Worm (Caenorhabditis elegans) whole organism, L1 larva: ENCODE measurements around the gene C25F9.13.
A peak's percentile ranks its signal among the peaks of the same experiment; 100 is the strongest.

Experiments used
- C04F5.9 ChIP-seq: sonication (generic microtip); optimal IDR thresholded peaks from 2 replicates; lab custom pipeline; 2016; ENCODE audit warnings: missing genetic modification characterization, missing compliant biosample characterization
- alr-1 ChIP-seq: fragments of 200-800 bp; sonication (Bioruptor generic); optimal IDR thresholded peaks from 2 replicates; lab custom pipeline; 2018; ENCODE audit warnings: borderline replicate concordance, mild to moderate bottlenecking, missing genetic modification characterization, missing compliant biosample characterization
- aly-2 ChIP-seq: fragments of 150-350 bp; optimal IDR thresholded peaks from 2 replicates; lab custom pipeline; 2014; ENCODE audit warnings: missing biosample characterization, missing genetic modification characterization
- ceh-8 ChIP-seq: fragments of 200-800 bp; sonication (Bioruptor generic); optimal IDR thresholded peaks from 2 replicates; lab custom pipeline; 2018; ENCODE audit warnings: mild to moderate bottlenecking, missing genetic modification characterization, moderate library complexity, missing compliant biosample characterization
- ceh-82 ChIP-seq, 3 experiments: fragments of 150-350 bp in 1 of 3; sonication (generic microtip) in 2 of 3; optimal IDR thresholded peaks; 2 replicates each; lab custom pipeline; 2014 to 2017; ENCODE audit warnings: missing biosample characterization in 3 of 3, missing genetic modification characterization in 3 of 3
- ceh-88 ChIP-seq: fragments of 200-800 bp; sonication (Bioruptor generic); IDR thresholded peaks from 2 replicates; pipeline ENCODE4 v1.3.6; 2022; ENCODE audit warnings: missing genetic modification characterization, missing compliant biosample characterization
- ceh-90 ChIP-seq: sonication (generic microtip); optimal IDR thresholded peaks from 2 replicates; lab custom pipeline; 2016; ENCODE audit warnings: missing genetic modification characterization, missing compliant biosample characterization
- dpl-1 ChIP-seq, 3 experiments: fragments of 150-350 bp in 2 of 3; sonication (generic microtip) in 1 of 3; optimal IDR thresholded peaks; 2 replicates each; lab custom pipeline; 2014 to 2017; ENCODE audit warnings: missing biosample characterization in 3 of 3, missing genetic modification characterization in 3 of 3, missing genetic modification reagents in 3 of 3
- efl-1 ChIP-seq, 4 experiments: fragments of 150-350 bp; optimal IDR thresholded peaks in 3 of 4; peaks in 1 of 4; 1 replicate in 1 of 4; 2 replicates in 3 of 4; lab custom pipeline; 2014; ENCODE audit warnings: missing biosample characterization in 2 of 4, missing genetic modification characterization in 2 of 4, missing genetic modification reagents in 2 of 4
- efl-3 ChIP-seq: fragments of 200-800 bp; sonication (Bioruptor generic); optimal IDR thresholded peaks from 2 replicates; lab custom pipeline; 2018; ENCODE audit warnings: mild to moderate bottlenecking, missing genetic modification characterization, missing compliant biosample characterization
- elt-3 ChIP-seq, 6 experiments: fragments of 150-350 bp in 1 of 6; sonication (generic microtip); optimal IDR thresholded peaks; 2 replicates each; lab custom pipeline; 2017 to 2018; ENCODE audit warnings: missing biosample characterization in 6 of 6, missing genetic modification characterization in 6 of 6, inconsistent platforms in 1 of 6
- fkh-4 ChIP-seq: sonication (generic microtip); optimal IDR thresholded peaks from 2 replicates; lab custom pipeline; 2016; ENCODE audit warnings: missing compliant biosample characterization, missing genetic modification characterization, borderline replicate concordance
- fkh-8 ChIP-seq: sonication (generic microtip); optimal IDR thresholded peaks from 2 replicates; lab custom pipeline; 2016; ENCODE audit warnings: mild to moderate bottlenecking, missing genetic modification characterization, missing compliant biosample characterization
- fos-1 ChIP-seq: fragments of 150-350 bp; optimal IDR thresholded peaks from 2 replicates; lab custom pipeline; 2014; ENCODE audit warnings: missing biosample characterization, missing genetic modification characterization
- hlh-4 ChIP-seq: sonication (generic microtip); optimal IDR thresholded peaks from 2 replicates; lab custom pipeline; 2016; ENCODE audit warnings: mild to moderate bottlenecking, missing genetic modification characterization, missing compliant biosample characterization
- hpl-2 ChIP-seq: fragments of 150-350 bp; optimal IDR thresholded peaks from 2 replicates; lab custom pipeline; 2014; ENCODE audit warnings: missing biosample characterization, missing genetic modification reagents, missing genetic modification characterization
- jun-1 ChIP-seq: fragments of 150-350 bp; optimal IDR thresholded peaks from 2 replicates; lab custom pipeline; 2014; ENCODE audit warnings: missing biosample characterization, missing genetic modification reagents, missing genetic modification characterization
- lin-13 ChIP-seq: fragments of 150-350 bp; optimal IDR thresholded peaks from 2 replicates; lab custom pipeline; 2014; ENCODE audit warnings: missing biosample characterization, missing genetic modification reagents, missing genetic modification characterization
- lin-14 ChIP-seq: fragments of 200-800 bp; sonication (Bioruptor generic); optimal IDR thresholded peaks from 2 replicates; lab custom pipeline; 2018; ENCODE audit warnings: mild to moderate bottlenecking, missing genetic modification characterization, moderate library complexity, missing compliant biosample characterization
- lin-15B ChIP-seq: fragments of 150-350 bp; sonication (generic microtip); optimal IDR thresholded peaks from 3 replicates; lab custom pipeline; 2014; ENCODE audit warnings: missing biosample characterization, missing genetic modification characterization
- lin-35 ChIP-seq, 2 experiments: fragments of 150-350 bp; optimal IDR thresholded peaks; 2 replicates each; lab custom pipeline; 2014; ENCODE audit warnings: missing biosample characterization in 2 of 2, missing genetic modification characterization in 2 of 2, missing genetic modification reagents in 2 of 2
- lir-3 ChIP-seq: sonication (generic microtip); optimal IDR thresholded peaks from 2 replicates; lab custom pipeline; 2016; ENCODE audit warnings: mild to moderate bottlenecking, missing genetic modification characterization, moderate library complexity, missing compliant biosample characterization; ENCODE audit not compliant: poor library complexity
- mab-9 ChIP-seq: fragments of 200-800 bp; sonication (Bioruptor generic); IDR thresholded peaks from 2 replicates; pipeline ENCODE4 v1.3.6; 2022; ENCODE audit warnings: missing genetic modification reagents, missing genetic modification characterization, missing compliant biosample characterization
- mdl-1 ChIP-seq, 2 experiments: fragments of 150-350 bp; optimal IDR thresholded peaks; 2 replicates each; lab custom pipeline; 2014 to 2017; ENCODE audit warnings: missing biosample characterization in 2 of 2, missing genetic modification characterization in 2 of 2, inconsistent platforms in 1 of 2
- mep-1 ChIP-seq: fragments of 150-350 bp; optimal IDR thresholded peaks from 2 replicates; lab custom pipeline; 2014; ENCODE audit warnings: missing biosample characterization, missing genetic modification characterization
- nhr-11 ChIP-seq: fragments of 150-350 bp; optimal IDR thresholded peaks from 2 replicates; lab custom pipeline; 2014; ENCODE audit warnings: missing biosample characterization, missing genetic modification characterization
- nhr-237 ChIP-seq: fragments of 150-350 bp; optimal IDR thresholded peaks from 2 replicates; lab custom pipeline; 2014; ENCODE audit warnings: missing biosample characterization, missing genetic modification characterization
- nhr-28 ChIP-seq: fragments of 150-350 bp; optimal IDR thresholded peaks from 2 replicates; lab custom pipeline; 2014; ENCODE audit warnings: missing biosample characterization, missing genetic modification characterization
- nhr-71 ChIP-seq: sonication (generic microtip); optimal IDR thresholded peaks from 2 replicates; lab custom pipeline; 2016; ENCODE audit warnings: mild to moderate bottlenecking, missing genetic modification characterization, moderate library complexity, missing compliant biosample characterization
- nhr-76 ChIP-seq: sonication (generic microtip); optimal IDR thresholded peaks from 2 replicates; lab custom pipeline; 2017; ENCODE audit warnings: missing biosample characterization, missing genetic modification characterization
- nhr-77 ChIP-seq: fragments of 150-350 bp; optimal IDR thresholded peaks from 2 replicates; lab custom pipeline; 2014; ENCODE audit warnings: missing biosample characterization, missing genetic modification characterization
- nhr-85 ChIP-seq: sonication (generic microtip); peaks from one replicate; lab custom pipeline; 2016; ENCODE audit warnings: missing genetic modification characterization, inconsistent platforms, missing compliant biosample characterization
- pag-3 ChIP-seq: sonication (generic microtip); optimal IDR thresholded peaks from 2 replicates; lab custom pipeline; 2017; ENCODE audit warnings: missing genetic modification characterization, mild to moderate bottlenecking, missing compliant biosample characterization, antibody characterized with exemption, borderline replicate concordance; ENCODE audit not compliant: insufficient read depth
- pax-3 ChIP-seq: fragments of 200-800 bp; sonication (Bioruptor generic); optimal IDR thresholded peaks from 2 replicates; lab custom pipeline; 2018; ENCODE audit warnings: mild to moderate bottlenecking, missing genetic modification characterization, moderate library complexity, missing compliant biosample characterization
- snpc-4 ChIP-seq: fragments of 150-350 bp; optimal IDR thresholded peaks from 2 replicates; lab custom pipeline; 2014; ENCODE audit warnings: missing biosample characterization, missing genetic modification characterization
- snu-23 ChIP-seq: sonication (generic microtip); optimal IDR thresholded peaks from 2 replicates; lab custom pipeline; 2016; ENCODE audit warnings: missing genetic modification characterization, missing compliant biosample characterization
- sptf-1 ChIP-seq: fragments of 150-350 bp; optimal IDR thresholded peaks from 2 replicates; lab custom pipeline; 2014; ENCODE audit warnings: missing biosample characterization, missing genetic modification characterization
- sup-37 ChIP-seq: fragments of 200-800 bp; sonication (Bioruptor generic); optimal IDR thresholded peaks from 2 replicates; lab custom pipeline; 2018; ENCODE audit warnings: mild to moderate bottlenecking, missing genetic modification characterization, missing compliant biosample characterization
- swsn-7 ChIP-seq: sonication (generic microtip); optimal IDR thresholded peaks from 2 replicates; lab custom pipeline; 2016; ENCODE audit warnings: missing genetic modification characterization, missing compliant biosample characterization
- tbx-2 ChIP-seq: sonication (generic microtip); optimal IDR thresholded peaks from 2 replicates; lab custom pipeline; 2016; ENCODE audit warnings: missing genetic modification characterization, missing compliant biosample characterization
- unc-130 ChIP-seq: fragments of 150-350 bp; optimal IDR thresholded peaks from 2 replicates; lab custom pipeline; 2017; ENCODE audit warnings: missing biosample characterization, missing genetic modification characterization, inconsistent platforms
- unc-98 ChIP-seq: fragments of 200-800 bp; sonication (Bioruptor generic); IDR thresholded peaks from 2 replicates; pipeline ENCODE4 v1.3.6; 2022; ENCODE audit warnings: missing genetic modification characterization, missing compliant biosample characterization
- vab-15 ChIP-seq: sonication (generic microtip); optimal IDR thresholded peaks from 2 replicates; lab custom pipeline; 2017; ENCODE audit warnings: missing genotype, mild to moderate bottlenecking, missing genetic modification characterization, missing compliant biosample characterization
- zip-4 ChIP-seq: fragments of 200-800 bp; sonication (Bioruptor generic); optimal IDR thresholded peaks from 2 replicates; lab custom pipeline; 2018; ENCODE audit warnings: mild to moderate bottlenecking, missing genetic modification characterization, moderate library complexity, missing compliant biosample characterization
- ztf-11 ChIP-seq, 2 experiments: sonication (generic microtip); optimal IDR thresholded peaks; 2 replicates each; lab custom pipeline; 2016 to 2017; ENCODE audit warnings: missing genetic modification characterization in 2 of 2, missing biosample characterization in 1 of 2, missing compliant biosample characterization in 1 of 2
- ztf-4 ChIP-seq: fragments of 150-350 bp; optimal IDR thresholded peaks from 2 replicates; lab custom pipeline; 2014; ENCODE audit warnings: missing biosample characterization, missing genetic modification characterization

The C25F9.13 gene

DNA sequence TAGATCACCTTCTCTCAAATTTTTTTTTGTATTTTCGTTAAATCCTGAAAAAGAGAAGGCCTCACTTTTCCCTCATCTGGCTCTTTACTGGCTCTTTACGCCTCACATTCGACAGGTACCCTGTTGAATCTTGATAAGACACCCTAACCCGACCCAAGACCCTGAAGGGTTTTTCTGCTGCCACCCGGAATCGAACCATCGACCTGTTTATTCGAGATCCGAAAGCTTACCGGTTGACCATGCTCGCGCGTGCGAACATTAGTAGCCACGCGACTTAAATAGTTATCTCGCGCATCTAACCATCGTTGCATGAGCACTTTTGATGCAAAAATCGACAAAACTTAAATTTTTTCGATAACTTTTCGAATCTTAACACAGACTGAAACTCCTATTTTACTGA is 43.6 kb downstream of the C25F9.13 start:
- TF ChIP-seq efl-3 (GFP tag; lab: Kevin White, UChicago) (no peak), tbx-2 (tag; lab: Kevin White, UChicago) (no peak), efl-1 (optimal IDR thresholded peaks at IDR 0.05; lab: Kevin White, UChicago) (no peak), efl-1 (GFP tag; optimal IDR thresholded peaks at IDR 0.05 in 1 of 2; lab: Kevin White, UChicago) (peak in 1 of 2 experiments; percentile 84), hpl-2 (no peak)
- TF ChIP-seq, all 84 proteins: peak for 1

DNA sequence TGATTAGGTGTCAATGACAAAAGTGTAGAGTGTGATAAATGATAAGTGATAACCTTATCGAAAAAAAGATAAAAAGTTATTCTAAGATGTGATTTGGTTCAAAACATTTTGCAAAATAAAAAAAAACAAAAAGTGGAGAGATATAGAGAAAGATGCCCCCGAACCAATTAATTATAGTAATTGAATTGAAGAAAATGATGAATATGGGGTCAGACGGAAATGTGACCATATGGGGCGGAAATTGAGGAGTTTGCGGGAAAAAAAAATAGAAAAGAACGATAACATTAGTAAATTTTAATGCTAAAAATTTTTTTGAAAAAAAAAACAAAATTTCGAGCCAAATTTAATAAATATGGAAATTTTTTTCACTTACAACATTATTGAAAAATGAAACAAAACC is 44.3 kb downstream of the C25F9.13 start:
- TF ChIP-seq C04F5.9 (tag; lab: Kevin White, UChicago) (no peak), efl-1 (optimal IDR thresholded peaks at IDR 0.05; lab: Kevin White, UChicago) (no peak), efl-1 (GFP tag; optimal IDR thresholded peaks at IDR 0.05 in 1 of 2; lab: Kevin White, UChicago) (peak in 1 of 2 experiments; percentile 30), nhr-85 (no peak), nhr-71 (tag; lab: Kevin White, UChicago) (no peak), hlh-4 (tag; lab: Kevin White, UChicago) (no peak), lin-15B (tag; lab: Kevin White, UChicago) (no peak), fkh-8 (no peak), nhr-76 (tag; lab: Kevin White, UChicago) (no peak), ztf-4 (tag; lab: Kevin White, UChicago) (no peak)
- TF ChIP-seq, all 84 proteins: peak for 1

DNA sequence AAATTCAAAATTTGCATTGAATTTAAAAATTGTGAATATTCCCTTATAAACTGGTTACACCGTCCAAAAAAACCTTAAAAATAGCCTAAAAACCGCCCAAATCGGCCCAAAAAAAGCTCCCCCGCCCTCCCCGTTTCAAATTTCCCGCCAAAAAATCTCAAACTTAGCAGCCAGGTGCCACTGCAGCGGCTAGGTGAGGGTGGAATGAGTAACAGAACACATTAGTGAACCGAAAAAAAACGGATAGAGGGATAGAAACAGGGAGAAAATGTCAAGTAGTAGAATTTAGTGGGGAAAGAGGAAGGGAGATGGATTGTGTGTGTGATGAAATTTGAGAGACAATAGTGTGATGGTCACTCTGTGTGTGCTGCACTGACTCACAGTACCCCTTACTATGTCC is 46.8 kb downstream of the C25F9.13 start:
- no peak for TF ChIP-seq C04F5.9 (tag; lab: Kevin White, UChicago)
- TF ChIP-seq lin-15B (tag; lab: Kevin White, UChicago) = no peak
- TF ChIP-seq nhr-76 (tag; lab: Kevin White, UChicago) = no peak
- TF ChIP-seq swsn-7 (tag; lab: Kevin White, UChicago) = no peak
- peak in 2 of 3 experiments; percentile 41 to 53 for TF ChIP-seq dpl-1 (GFP tag; optimal IDR thresholded peaks at IDR 0.05; lab: Kevin White, UChicago)
- TF ChIP-seq nhr-28 (tag; lab: Kevin White, UChicago) = no peak
- no peak for TF ChIP-seq unc-130 (tag; lab: Kevin White, UChicago)
- no peak for TF ChIP-seq vab-15 (tag; lab: Kevin White, UChicago)
- no peak for TF ChIP-seq unc-98 (GFP tag; lab: Robert Waterston, UW)
- TF ChIP-seq alr-1 = no peak
- peak; percentile 79 for TF ChIP-seq lin-14 (GFP tag; lab: Kevin White, UChicago)
- TF ChIP-seq lin-35 (GFP tag; optimal IDR thresholded peaks at IDR 0.05; lab: Kevin White, UChicago) = no peak
- no peak for TF ChIP-seq hpl-2
- TF ChIP-seq sptf-1 (tag; lab: Kevin White, UChicago) = no peak
- no peak for TF ChIP-seq ceh-90
- no peak for TF ChIP-seq aly-2 (tag; lab: Kevin White, UChicago)
- TF ChIP-seq nhr-85 = no peak
- no peak for TF ChIP-seq elt-3 (tag; optimal IDR thresholded peaks at IDR 0.05; lab: Kevin White, UChicago)
- no peak for TF ChIP-seq mab-9 (GFP tag; lab: Robert Waterston, UW)
- no peak for TF ChIP-seq sup-37 (GFP tag; lab: Kevin White, UChicago)
- no peak for TF ChIP-seq ceh-82 (tag; optimal IDR thresholded peaks at IDR 0.05; lab: Kevin White, UChicago)
- no peak for TF ChIP-seq nhr-11 (tag; lab: Kevin White, UChicago)
- no peak for TF ChIP-seq lir-3 (tag; lab: Kevin White, UChicago)
- peak in 1 of 2 experiments; percentile 6 for TF ChIP-seq mdl-1 (tag; optimal IDR thresholded peaks at IDR 0.05; lab: Kevin White, UChicago)
- no peak for TF ChIP-seq ceh-88 (GFP tag; lab: Robert Waterston, UW)
- no peak for TF ChIP-seq ztf-11 (tag; optimal IDR thresholded peaks at IDR 0.05; lab: Kevin White, UChicago)
- TF ChIP-seq hlh-4 (tag; lab: Kevin White, UChicago) = no peak
- TF ChIP-seq lin-13 (GFP tag; lab: Kevin White, UChicago) = no peak
- TF ChIP-seq mep-1 (tag; lab: Kevin White, UChicago) = peak; percentile 29
- TF ChIP-seq ceh-8 (GFP tag; lab: Kevin White, UChicago) = no peak
- peak in 1 of 2 experiments; percentile 37 for TF ChIP-seq efl-1 (optimal IDR thresholded peaks at IDR 0.05; lab: Kevin White, UChicago)
- TF ChIP-seq efl-1 (GFP tag; optimal IDR thresholded peaks at IDR 0.05 in 1 of 2; lab: Kevin White, UChicago) = peak; percentile 48 to 93
- TF ChIP-seq snpc-4 (tag; lab: Kevin White, UChicago) = no peak
- TF ChIP-seq zip-4 (GFP tag; lab: Kevin White, UChicago) = no peak
- TF ChIP-seq pax-3 (tag; lab: Kevin White, UChicago) = no peak
- no peak for TF ChIP-seq nhr-237
- TF ChIP-seq fos-1 = no peak
- no peak for TF ChIP-seq snu-23
- TF ChIP-seq fkh-4 = no peak
- peak; percentile 61 for TF ChIP-seq pag-3
- TF ChIP-seq nhr-77 (tag; lab: Kevin White, UChicago) = no peak
- no peak for TF ChIP-seq jun-1
